Worm (Caenorhabditis elegans): Measurements from ENCODE around the gene ddl-3.

ce11 chrII:14310729-14311388, 33.4 kb downstream of the ddl-3 start, which contains the start of gene ctl-3:
- TF ChIP-seq lin-15B (tag; optimal IDR thresholded peaks at IDR 0.05), result no peak
- TF ChIP-seq fkh-10 (GFP tag; optimal IDR thresholded peaks at IDR 0.05), result no peak
- TF ChIP-seq egl-27 (tag; optimal IDR thresholded peaks at IDR 0.05), result no peak
- TF ChIP-seq elt-3 (tag; optimal IDR thresholded peaks at IDR 0.05), result no peak
- TF ChIP-seq nhr-43 (tag; optimal IDR thresholded peaks at IDR 0.05; ENCODE audit: poor library complexity, severe bottlenecking), result no peak
- TF ChIP-seq nhr-12 (tag; optimal IDR thresholded peaks at IDR 0.05), result no peak
- TF ChIP-seq zag-1 (tag; optimal IDR thresholded peaks at IDR 0.05), result no peak
- no peak for TF ChIP-seq fkh-2 (tag; optimal IDR thresholded peaks at IDR 0.05)
- TF ChIP-seq nhr-237 (tag; optimal IDR thresholded peaks at IDR 0.05), result no peak

All from whole organism, L3 larva.